Fruit fly (Drosophila melanogaster): ENCODE measurements around the gene CG11760.
A peak's percentile ranks its signal among the peaks of the same experiment; 100 is the strongest.

CG11760 gene

dm6 chr3R:8697772-8698259 lies 21.2 kb upstream of the CG11760 start, which contains the start of gene hb (continued):
- TF ChIP-seq Trl (optimal IDR thresholded peaks at IDR 0.05) (peak; percentile 45 to 81), Trl (GFP tag; optimal IDR thresholded peaks at IDR 0.05) (no peak), CG1233 (GFP tag; optimal IDR thresholded peaks at IDR 0.05) (no peak), zf30C (GFP tag; optimal IDR thresholded peaks at IDR 0.05) (no peak)

dm6 chr3R:8699230-8699629 lies 19.8 kb upstream of the CG11760 start:
- TF ChIP-seq z (GFP tag; IDR thresholded peaks at IDR 0.05) (no peak), gcm2 (GFP tag; optimal IDR thresholded peaks at IDR 0.05) (no peak), CG15479 (GFP tag; optimal IDR thresholded peaks at IDR 0.05) (peak; percentile 88), tll (GFP tag; optimal IDR thresholded peaks at IDR 0.05) (peak in 1 of 2 experiments; percentile 93), grau (tag; optimal IDR thresholded peaks at IDR 0.05) (no peak), Tbp (GFP tag; optimal IDR thresholded peaks at IDR 0.05) (no peak), zen (tag; optimal IDR thresholded peaks at IDR 0.05) (peak; percentile 76), CG9876 (GFP tag; optimal IDR thresholded peaks at IDR 0.05) (no peak)

dm6 chr3R:8700660-8701059 lies 18.3 kb upstream of the CG11760 start:
- no peak for TF ChIP-seq hb (GFP tag; IDR thresholded peaks at IDR 0.05; ENCODE audit: partially characterized antibody)
- no peak for TF ChIP-seq hkb (optimal IDR thresholded peaks at IDR 0.05)
- TF ChIP-seq hkb (GFP tag; IDR thresholded peaks at IDR 0.05), result no peak
- no peak for TF ChIP-seq bcd (GFP tag; optimal IDR thresholded peaks at IDR 0.05)
- TF ChIP-seq CG9609 (GFP tag; optimal IDR thresholded peaks at IDR 0.05), result no peak
- no peak for TF ChIP-seq Rfx (GFP tag; IDR thresholded peaks at IDR 0.05)
- TF ChIP-seq Dip2 (GFP tag; IDR thresholded peaks at IDR 0.05), result no peak
- TF ChIP-seq CG13287 (GFP tag; IDR thresholded peaks at IDR 0.05; ENCODE audit: partially characterized antibody), result no peak
- no peak for TF ChIP-seq CG13424 (tag; optimal IDR thresholded peaks at IDR 0.05)
- no peak for TF ChIP-seq CHES-1-like (GFP tag; optimal IDR thresholded peaks at IDR 0.05)
- no peak for TF ChIP-seq emc (GFP tag; optimal IDR thresholded peaks at IDR 0.05)
- TF ChIP-seq stc (GFP tag; IDR thresholded peaks at IDR 0.05), result no peak
- no peak for TF ChIP-seq Max (GFP tag; optimal IDR thresholded peaks at IDR 0.05)
- TF ChIP-seq CG16815 (GFP tag; optimal IDR thresholded peaks at IDR 0.05), result no peak
- no peak for TF ChIP-seq Nf-YA (GFP tag; IDR thresholded peaks at IDR 0.05)
- TF ChIP-seq Sry-δ (GFP tag; optimal IDR thresholded peaks at IDR 0.05), result no peak
- TF ChIP-seq cato (GFP tag; optimal IDR thresholded peaks at IDR 0.05; ENCODE audit: borderline replicate concordance), result no peak
- peak; percentile 64 for TF ChIP-seq CG15479 (GFP tag; optimal IDR thresholded peaks at IDR 0.05)
- no peak for TF ChIP-seq CG12071 (GFP tag; optimal IDR thresholded peaks at IDR 0.05)
- TF ChIP-seq cad (GFP tag; optimal IDR thresholded peaks at IDR 0.05), result peak; percentile 79
- no peak for TF ChIP-seq tin (GFP tag; optimal IDR thresholded peaks at IDR 0.05)
- TF ChIP-seq CG14050 (GFP tag; IDR thresholded peaks at IDR 0.05), result no peak
- no peak for TF ChIP-seq E2f2 (GFP tag; IDR thresholded peaks at IDR 0.05)
- no peak for TF ChIP-seq CG17385 (GFP tag; optimal IDR thresholded peaks at IDR 0.05)
- peak; percentile 73 for TF ChIP-seq D (optimal IDR thresholded peaks at IDR 0.05)
- TF ChIP-seq D (GFP tag; optimal IDR thresholded peaks at IDR 0.05), result no peak
- TF ChIP-seq pb (GFP tag; optimal IDR thresholded peaks at IDR 0.05), result no peak
- TF ChIP-seq CG2199 (GFP tag; IDR thresholded peaks at IDR 0.05), result no peak
- TF ChIP-seq tll (GFP tag; optimal IDR thresholded peaks at IDR 0.05), result peak in 1 of 2 experiments; percentile 4

DNA sequence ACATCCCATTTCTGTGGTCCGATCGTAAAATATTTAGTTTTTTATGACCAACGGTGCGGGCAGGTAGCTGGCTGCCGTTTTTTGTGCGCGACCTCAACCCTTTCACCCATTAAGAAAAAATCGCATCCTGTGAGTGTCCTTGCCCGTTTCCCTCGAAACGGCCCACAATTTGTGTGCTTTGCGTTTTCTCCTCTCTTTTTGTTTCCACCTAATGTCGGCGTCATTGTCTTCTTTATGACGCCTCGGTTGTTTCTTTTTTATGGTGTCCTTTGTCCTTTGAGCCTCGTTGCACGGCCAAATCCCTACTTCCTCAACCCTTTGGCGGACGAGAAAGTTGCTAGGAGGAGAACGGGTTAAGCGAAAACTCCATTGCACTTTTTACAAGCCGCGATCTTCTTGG lies 17.8 kb upstream of the CG11760 start:
- peak; percentile 82 for TF ChIP-seq cad (GFP tag; optimal IDR thresholded peaks at IDR 0.05)
- TF ChIP-seq MTF-1 (GFP tag; optimal IDR thresholded peaks at IDR 0.05; ENCODE audit: borderline replicate concordance), result no peak
- no peak for TF ChIP-seq CG11093 (GFP tag; IDR thresholded peaks at IDR 0.05)
- no peak for TF ChIP-seq ci (GFP tag; IDR thresholded peaks at IDR 0.05)
- no peak for TF ChIP-seq usp (GFP tag; optimal IDR thresholded peaks at IDR 0.05)
- TF ChIP-seq row (GFP tag; IDR thresholded peaks at IDR 0.05), result no peak
- no peak for TF ChIP-seq CG6791 (GFP tag; IDR thresholded peaks at IDR 0.05; ENCODE audit: partially characterized antibody)
- TF ChIP-seq dmrt11E (tag; optimal IDR thresholded peaks at IDR 0.05), result no peak
- no peak for TF ChIP-seq sob (GFP tag; IDR thresholded peaks at IDR 0.05)
- no peak for TF ChIP-seq gt (GFP tag; IDR thresholded peaks at IDR 0.05)
- TF ChIP-seq sim (GFP tag; IDR thresholded peaks at IDR 0.05), result no peak
- TF ChIP-seq Trl (optimal IDR thresholded peaks at IDR 0.05), result no peak
- no peak for TF ChIP-seq Trl (GFP tag; optimal IDR thresholded peaks at IDR 0.05)
- no peak for TF ChIP-seq chm (GFP tag; IDR thresholded peaks at IDR 0.05)
- TF ChIP-seq kay (GFP tag; optimal IDR thresholded peaks at IDR 0.05), result no peak
